Worm (Caenorhabditis elegans): ENCODE measurements around the gene nlp-7.

ce11 chrX:8625090-8625489 is 32.1 kb downstream of the nlp-7 start, which contains the start of gene K01A12.3:
- TF ChIP-seq nhr-77 (tag; optimal IDR thresholded peaks at IDR 0.05) (no peak), snpc-4 (tag; optimal IDR thresholded peaks at IDR 0.05) (no peak), lin-13 (GFP tag; optimal IDR thresholded peaks at IDR 0.05) (no peak), nhr-23 (tag; optimal IDR thresholded peaks at IDR 0.05) (no peak), ztf-4 (tag; optimal IDR thresholded peaks at IDR 0.05) (no peak), ztf-1 (GFP tag; conservative IDR thresholded peaks at IDR 0.05) (no peak), lsy-2 (tag; optimal IDR thresholded peaks at IDR 0.05) (no peak), nhr-25 (tag; optimal IDR thresholded peaks at IDR 0.05) (no peak), nhr-11 (tag; optimal IDR thresholded peaks at IDR 0.05) (no peak), unc-62 (GFP tag; optimal IDR thresholded peaks at IDR 0.05) (no peak), nhr-12 (tag; optimal IDR thresholded peaks at IDR 0.05) (no peak), fos-1 (tag; optimal IDR thresholded peaks at IDR 0.05) (no peak)
